Worm (Caenorhabditis elegans) whole organism, L1 larva: ENCODE results near the gene ZK1248.20.
A peak's percentile ranks its signal among the peaks of the same experiment; 100 is the strongest.

Experiments
- lin-14 ChIP-seq: fragments of 200-800 bp; sonication (Bioruptor generic); optimal IDR thresholded peaks from 2 replicates; lab custom pipeline; 2018; ENCODE audit warnings: mild to moderate bottlenecking, missing genetic modification characterization, moderate library complexity, missing compliant biosample characterization
- lin-35 ChIP-seq, 2 experiments: fragments of 150-350 bp; optimal IDR thresholded peaks; 2 replicates each; lab custom pipeline; 2014; ENCODE audit warnings: missing biosample characterization in 2 of 2, missing genetic modification characterization in 2 of 2, missing genetic modification reagents in 2 of 2
- nhr-11 ChIP-seq: fragments of 150-350 bp; optimal IDR thresholded peaks from 2 replicates; lab custom pipeline; 2014; ENCODE audit warnings: missing biosample characterization, missing genetic modification characterization
- sox-4 ChIP-seq: sonication (generic microtip); optimal IDR thresholded peaks from 2 replicates; lab custom pipeline; 2016; ENCODE audit warnings: missing genetic modification characterization, missing compliant biosample characterization
- unc-62 ChIP-seq: fragments of 150-350 bp; optimal IDR thresholded peaks from 2 replicates; lab custom pipeline; 2014; ENCODE audit warnings: missing biosample characterization, missing genetic modification reagents, missing genetic modification characterization
- unc-86 ChIP-seq: sonication (generic microtip); optimal IDR thresholded peaks from 2 replicates; lab custom pipeline; 2016; ENCODE audit warnings: missing genetic modification characterization, missing compliant biosample characterization
- ztf-4 ChIP-seq: fragments of 150-350 bp; optimal IDR thresholded peaks from 2 replicates; lab custom pipeline; 2014; ENCODE audit warnings: missing biosample characterization, missing genetic modification characterization

- TF ChIP-seq unc-62 (GFP tag; lab: Kevin White, UChicago), result no peak
- TF ChIP-seq sox-4 (tag; lab: Kevin White, UChicago), result no peak
- no peak for TF ChIP-seq unc-86 (tag; lab: Kevin White, UChicago)
- no peak for TF ChIP-seq nhr-11 (tag; lab: Kevin White, UChicago)
- no peak for TF ChIP-seq ztf-4 (tag; lab: Kevin White, UChicago)
- TF ChIP-seq lin-35 (GFP tag; optimal IDR thresholded peaks at IDR 0.05; lab: Kevin White, UChicago), result no peak
- TF ChIP-seq lin-14 (GFP tag; lab: Kevin White, UChicago), result peak; percentile 33
Observed at ce11 chrII:5858322-5858721, 41.9 kb downstream of the ZK1248.20 start, which contains the start of gene F55C12.4.
